Worm (Caenorhabditis elegans) whole organism, early embryonic: ENCODE measurements around the gene sra-13.

Experiments used
- F13C5.2 ChIP-seq: sonication (generic microtip); optimal IDR thresholded peaks from 2 replicates; lab custom pipeline; 2017; ENCODE audit warnings: mild to moderate bottlenecking, missing genetic modification characterization, inconsistent platforms, missing compliant biosample characterization
- ama-1 ChIP-seq: fragments of 150-350 bp; optimal IDR thresholded peaks from 2 replicates; lab custom pipeline; 2014
- ceh-13 ChIP-seq: fragments of 200-800 bp; sonication (Bioruptor generic); optimal IDR thresholded peaks from 2 replicates; lab custom pipeline; 2018; ENCODE audit warnings: mild to moderate bottlenecking, missing genetic modification characterization, missing compliant biosample characterization
- ceh-36 ChIP-seq: sonication (generic microtip); optimal IDR thresholded peaks from 2 replicates; lab custom pipeline; 2016; ENCODE audit warnings: missing genetic modification characterization, inconsistent platforms, missing compliant biosample characterization
- ets-7 ChIP-seq: sonication (generic microtip); optimal IDR thresholded peaks from 2 replicates; lab custom pipeline; 2016; ENCODE audit warnings: missing genotype, missing genetic modification characterization, missing compliant biosample characterization
- flt-1 ChIP-seq: fragments of 200-800 bp; sonication (Bioruptor generic); IDR thresholded peaks from 2 replicates; pipeline ENCODE4 v1.3.6; 2022; ENCODE audit warnings: missing genetic modification characterization, missing compliant biosample characterization
- hmbx-1 ChIP-seq: sonication (generic microtip); optimal IDR thresholded peaks from 2 replicates; lab custom pipeline; 2016; ENCODE audit warnings: mild to moderate bottlenecking, missing genetic modification characterization, missing compliant biosample characterization
- pes-1 ChIP-seq: fragments of 200-800 bp; sonication (Bioruptor generic); IDR thresholded peaks from 2 replicates; pipeline ENCODE4 v1.3.6; 2022; ENCODE audit warnings: missing genetic modification reagents, missing genetic modification characterization, missing compliant biosample characterization
- scrt-1 ChIP-seq: fragments of 200-800 bp; sonication (Bioruptor generic); IDR thresholded peaks from 2 replicates; pipeline ENCODE4 v1.3.6; 2022; ENCODE audit warnings: missing genetic modification characterization, missing compliant biosample characterization
- tbx-11 ChIP-seq: fragments of 200-800 bp; sonication (Bioruptor generic); IDR thresholded peaks from 2 replicates; pipeline ENCODE4 v1.3.6; 2022; ENCODE audit warnings: missing genetic modification characterization, missing compliant biosample characterization
- tra-4 ChIP-seq: sonication (generic microtip); optimal IDR thresholded peaks from 2 replicates; lab custom pipeline; 2017; ENCODE audit warnings: missing genetic modification characterization, missing compliant biosample characterization

ce11 chrII:8428758-8428946 lies 21.2 kb downstream of the sra-13 start, which contains the start of gene F14E5.2:
- TF ChIP-seq ceh-36 (no peak), ama-1 (lab: Kevin White, UChicago) (no peak), ets-7 (tag; lab: Kevin White, UChicago) (no peak), hmbx-1 (tag; lab: Kevin White, UChicago) (no peak), tra-4 (no peak), F13C5.2 (tag; lab: Kevin White, UChicago) (no peak), pes-1 (GFP tag; lab: Robert Waterston, UW) (no peak), flt-1 (GFP tag; lab: Robert Waterston, UW) (no peak), tbx-11 (no peak), scrt-1 (no peak), ceh-13 (GFP tag; lab: Kevin White, UChicago) (no peak)
